Fruit fly (Drosophila melanogaster): Measurements from ENCODE around the gene Uch.

The Uch gene

dm6 chr2L:2179366-2179765 is 34.6 kb downstream of the Uch start (continued):
- TF ChIP-seq maf-S (GFP tag; optimal IDR thresholded peaks at IDR 0.05) (peak; percentile 80), p53 (GFP tag; optimal IDR thresholded peaks at IDR 0.05) (peak; percentile 58), CG9797 (GFP tag; optimal IDR thresholded peaks at IDR 0.05) (no peak), crc (GFP tag; optimal IDR thresholded peaks at IDR 0.05) (peak; percentile 24), jigr1 (GFP tag; IDR thresholded peaks at IDR 0.05) (peak; percentile 55; the same call in 2 of the 3 replicates), sc (optimal IDR thresholded peaks at IDR 0.05) (no peak), sc (GFP tag; optimal IDR thresholded peaks at IDR 0.05) (peak; percentile 44), Mes4 (GFP tag; optimal IDR thresholded peaks at IDR 0.05) (peak; percentile 35), Elba2 (GFP tag; optimal IDR thresholded peaks at IDR 0.05) (no peak), lilli (GFP tag; optimal IDR thresholded peaks at IDR 0.05) (peak; percentile 85), CG13424 (tag; optimal IDR thresholded peaks at IDR 0.05) (peak; percentile 80), run (tag; optimal IDR thresholded peaks at IDR 0.05) (peak; percentile 36), Camta (GFP tag; optimal IDR thresholded peaks at IDR 0.05) (peak; percentile 45), CG6854 (GFP tag; optimal IDR thresholded peaks at IDR 0.05) (no peak), CG9932 (GFP tag; IDR thresholded peaks at IDR 0.05) (peak; percentile 85), schlank (tag; optimal IDR thresholded peaks at IDR 0.05) (peak; percentile 48), dm (GFP tag; optimal IDR thresholded peaks at IDR 0.05) (peak; percentile 28), C15 (GFP tag; IDR thresholded peaks at IDR 0.05) (0 out of 3 replicates have a peak, but pooled peaks have one; percentile 38), CG33213 (GFP tag; optimal IDR thresholded peaks at IDR 0.05) (peak; percentile 24), dmrt99B (tag; optimal IDR thresholded peaks at IDR 0.05) (peak; percentile 82), CG4360 (GFP tag; IDR thresholded peaks at IDR 0.05) (no peak), CG4404 (GFP tag; IDR thresholded peaks at IDR 0.05) (peak; percentile 65), ara (GFP tag; IDR thresholded peaks at IDR 0.05) (no peak), sima (GFP tag; optimal IDR thresholded peaks at IDR 0.05) (peak; percentile 34), Meics (GFP tag; optimal IDR thresholded peaks at IDR 0.05) (peak; percentile 80), CG3407 (GFP tag; optimal IDR thresholded peaks at IDR 0.05) (peak; percentile 34), Nf-YC (tag; optimal IDR thresholded peaks at IDR 0.05) (peak; percentile 2), peb (GFP tag; IDR thresholded peaks at IDR 0.05) (peak; percentile 46; the same call in 1 of the 2 replicates), hbn (GFP tag; IDR thresholded peaks at IDR 0.05; ENCODE audit: partially characterized antibody) (no peak), cato (GFP tag; optimal IDR thresholded peaks at IDR 0.05; ENCODE audit: borderline replicate concordance) (no peak), Rfx (GFP tag; IDR thresholded peaks at IDR 0.05) (peak; percentile 86), D19A (tag; optimal IDR thresholded peaks at IDR 0.05) (peak; percentile 48), Eip74EF (GFP tag; optimal IDR thresholded peaks at IDR 0.05) (peak in 1 of 2 experiments; percentile 63), CG17328 (GFP tag; IDR thresholded peaks at IDR 0.05) (no peak), CG4730 (GFP tag; IDR thresholded peaks at IDR 0.05) (peak; percentile 55; the same call in 1 of the 2 replicates), Xrp1 (GFP tag; IDR thresholded peaks at IDR 0.05) (peak; percentile 56), CG3065 (GFP tag; optimal IDR thresholded peaks at IDR 0.05) (peak; percentile 29), chn (GFP tag; optimal IDR thresholded peaks at IDR 0.05) (peak; percentile 74), sisA (GFP tag; IDR thresholded peaks at IDR 0.05) (peak; percentile 81), z (GFP tag; IDR thresholded peaks at IDR 0.05) (no peak), Opbp (GFP tag; IDR thresholded peaks at IDR 0.05; ENCODE audit: partially characterized antibody) (no peak), CG32532 (GFP tag; IDR thresholded peaks at IDR 0.05) (peak; percentile 84), gce (GFP tag; IDR thresholded peaks at IDR 0.05) (no peak), NK7.1 (GFP tag; optimal IDR thresholded peaks at IDR 0.05) (peak; percentile 35), CG30403 (GFP tag; optimal IDR thresholded peaks at IDR 0.05) (peak; percentile 72), dimm (GFP tag; IDR thresholded peaks at IDR 0.05) (0 out of 2 replicates have a peak, but pooled peaks have one; percentile 3), CG2202 (tag; optimal IDR thresholded peaks at IDR 0.05) (no peak), tgo (GFP tag; IDR thresholded peaks at IDR 0.05) (peak; percentile 74), sr (GFP tag; IDR thresholded peaks at IDR 0.05) (peak; percentile 91), H2.0 (GFP tag; IDR thresholded peaks at IDR 0.05) (peak; percentile 54; the same call in 1 of the 2 replicates), ash1 (GFP tag; optimal IDR thresholded peaks at IDR 0.05) (peak; percentile 30), CHES-1-like (GFP tag; optimal IDR thresholded peaks at IDR 0.05) (peak; percentile 67)
